Fruit fly (Drosophila melanogaster) whole organism, prepupa: ENCODE data around the gene Tis11.

Source experiments
- Blimp-1 ChIP-seq: fragments of 200-800 bp; sonication (Bioruptor generic); optimal IDR thresholded peaks from 3 replicates; lab custom pipeline; 2017; ENCODE audit warnings: missing biosample characterization, missing genetic modification characterization, mild to moderate bottlenecking, moderate library complexity, missing genetic modification reagents
- CG10631 ChIP-seq: fragments of 200-800 bp; sonication (Bioruptor generic); optimal IDR thresholded peaks from 2 replicates; lab custom pipeline; 2016; ENCODE audit warnings: missing biosample characterization, missing genetic modification characterization
- CG10669 ChIP-seq: fragments of 200-800 bp; sonication (Bioruptor generic); optimal IDR thresholded peaks from 3 replicates; lab custom pipeline; 2018; ENCODE audit warnings: missing biosample characterization, mild to moderate bottlenecking, missing genetic modification characterization, moderate library complexity
- CG11294 ChIP-seq: fragments of 200-800 bp; sonication (Bioruptor generic); IDR thresholded peaks from 2 replicates; pipeline ENCODE4 v1.3.6; 2022; ENCODE audit warnings: missing biosample characterization, missing genetic modification characterization
- CG11762 ChIP-seq: fragments of 200-800 bp; sonication (Bioruptor generic); optimal IDR thresholded peaks from 3 replicates; lab custom pipeline; 2016; ENCODE audit warnings: missing biosample characterization, missing genetic modification characterization; ENCODE audit not compliant: insufficient read depth
- CG15336 ChIP-seq: fragments of 200-800 bp; sonication (Bioruptor generic); IDR thresholded peaks from 2 replicates; pipeline ENCODE4 v1.3.6; 2022; ENCODE audit warnings: missing biosample characterization, missing genetic modification characterization
- CG1621 ChIP-seq: fragments of 200-800 bp; sonication (Bioruptor generic); optimal IDR thresholded peaks from 3 replicates; lab custom pipeline; 2018; ENCODE audit warnings: missing biosample characterization, mild to moderate bottlenecking, missing genetic modification characterization
- CG16779 ChIP-seq: fragments of 200-800 bp; sonication (Bioruptor generic); optimal IDR thresholded peaks from 3 replicates; lab custom pipeline; 2017; ENCODE audit warnings: missing biosample characterization, mild to moderate bottlenecking, missing genetic modification characterization
- CG3032 ChIP-seq: fragments of 200-800 bp; optimal IDR thresholded peaks from 2 replicates; lab custom pipeline; 2019; ENCODE audit warnings: missing biosample characterization, mild to moderate bottlenecking, missing genetic modification characterization, moderate library complexity
- CG31627 ChIP-seq: fragments of 200-800 bp; sonication (Bioruptor generic); optimal IDR thresholded peaks from 3 replicates; lab custom pipeline; 2016; ENCODE audit warnings: missing biosample characterization, missing genetic modification characterization
- CG32006 ChIP-seq: fragments of 200-800 bp; sonication (Bioruptor generic); optimal IDR thresholded peaks from 3 replicates; lab custom pipeline; 2017; ENCODE audit warnings: missing biosample characterization, mild to moderate bottlenecking, missing genetic modification characterization
- CG34406 ChIP-seq: fragments of 200-800 bp; sonication (Bioruptor generic); optimal IDR thresholded peaks from 3 replicates; lab custom pipeline; 2016; ENCODE audit warnings: missing biosample characterization, missing genetic modification characterization
- CG3919 ChIP-seq: fragments of 200-800 bp; sonication (Bioruptor generic); optimal IDR thresholded peaks from 3 replicates; lab custom pipeline; 2016; ENCODE audit warnings: missing biosample characterization, missing genetic modification characterization
- CG4318 ChIP-seq: fragments of 200-800 bp; sonication (Bioruptor generic); optimal IDR thresholded peaks from 3 replicates; lab custom pipeline; 2017; ENCODE audit warnings: missing biosample characterization, mild to moderate bottlenecking, missing genetic modification characterization
- CG6163 ChIP-seq: fragments of 200-800 bp; sonication (Bioruptor generic); IDR thresholded peaks from 3 replicates; pipeline ENCODE4 v1.3.6; 2022; ENCODE audit warnings: missing biosample characterization, missing genetic modification characterization
- CG6276 ChIP-seq: fragments of 200-800 bp; sonication (Bioruptor generic); optimal IDR thresholded peaks from 2 replicates; lab custom pipeline; 2017; ENCODE audit warnings: missing biosample characterization, mild to moderate bottlenecking, missing genetic modification characterization
- CG6792 ChIP-seq: fragments of 200-800 bp; sonication (Bioruptor generic); optimal IDR thresholded peaks from 3 replicates; lab custom pipeline; 2016; ENCODE audit warnings: missing biosample characterization, missing genetic modification characterization
- CG6808 ChIP-seq: fragments of 200-800 bp; sonication (Bioruptor generic); optimal IDR thresholded peaks from 3 replicates; lab custom pipeline; 2017; ENCODE audit warnings: missing biosample characterization, missing genetic modification characterization, mild to moderate bottlenecking, moderate library complexity, missing genetic modification reagents
- CG6854 ChIP-seq: fragments of 200-800 bp; sonication (Bioruptor generic); optimal IDR thresholded peaks from 2 replicates; lab custom pipeline; 2017; ENCODE audit warnings: missing biosample characterization, mild to moderate bottlenecking, missing genetic modification characterization
- CG7368 ChIP-seq: fragments of 200-800 bp; sonication (Bioruptor generic); optimal IDR thresholded peaks from 3 replicates; lab custom pipeline; 2016; ENCODE audit warnings: missing biosample characterization, missing genetic modification characterization
- CG8119 ChIP-seq: fragments of 200-800 bp; sonication (Bioruptor generic); IDR thresholded peaks from 3 replicates; pipeline ENCODE4 v1.3.6; 2022; ENCODE audit warnings: missing biosample characterization, missing genetic modification characterization
- CG8319 ChIP-seq: fragments of 200-800 bp; sonication (Bioruptor generic); optimal IDR thresholded peaks from 3 replicates; lab custom pipeline; 2016; ENCODE audit warnings: missing biosample characterization, missing genetic modification characterization
- CG9139 ChIP-seq: fragments of 200-800 bp; sonication (Bioruptor generic); optimal IDR thresholded peaks from 3 replicates; lab custom pipeline; 2017; ENCODE audit warnings: missing biosample characterization, mild to moderate bottlenecking, missing genetic modification characterization
- Eip75B ChIP-seq: fragments of 200-800 bp; sonication (Bioruptor generic); optimal IDR thresholded peaks from 3 replicates; lab custom pipeline; 2016; ENCODE audit warnings: missing biosample characterization, missing genetic modification characterization
- Eip78C ChIP-seq: fragments of 200-800 bp; sonication (Bioruptor generic); peaks from one replicate; lab custom pipeline; 2016; ENCODE audit warnings: missing biosample characterization, missing genetic modification characterization
- Eip93F ChIP-seq: fragments of 200-800 bp; sonication (Bioruptor generic); optimal IDR thresholded peaks from 2 replicates; lab custom pipeline; 2016; ENCODE audit warnings: missing biosample characterization, mild to moderate bottlenecking, missing genetic modification characterization
- Ets96B ChIP-seq: fragments of 200-800 bp; optimal IDR thresholded peaks from 2 replicates; lab custom pipeline; 2019; ENCODE audit warnings: missing biosample characterization, mild to moderate bottlenecking, missing genetic modification characterization, moderate library complexity
- Gug ChIP-seq: fragments of 200-800 bp; sonication (Bioruptor generic); IDR thresholded peaks from 2 replicates; pipeline ENCODE4 v1.3.6; 2022; ENCODE audit warnings: missing biosample characterization, missing genetic modification characterization
- Hr39 ChIP-seq: fragments of 200-800 bp; sonication (Bioruptor generic); optimal IDR thresholded peaks from 2 replicates; lab custom pipeline; 2016; ENCODE audit warnings: missing biosample characterization, missing genetic modification characterization
- Hr4 ChIP-seq: fragments of 200-800 bp; sonication (Bioruptor generic); optimal IDR thresholded peaks from 3 replicates; lab custom pipeline; 2016; ENCODE audit warnings: missing biosample characterization, missing genetic modification characterization
- Lpt ChIP-seq: fragments of 200-800 bp; sonication (Bioruptor generic); optimal IDR thresholded peaks from 3 replicates; lab custom pipeline; 2016; ENCODE audit warnings: missing biosample characterization, missing genetic modification characterization
- Met ChIP-seq: fragments of 200-800 bp; sonication (Bioruptor generic); optimal IDR thresholded peaks from 3 replicates; lab custom pipeline; 2016; ENCODE audit warnings: missing biosample characterization, missing genetic modification characterization
- OdsH ChIP-seq: fragments of 200-800 bp; sonication (Bioruptor generic); optimal IDR thresholded peaks from 3 replicates; lab custom pipeline; 2016; ENCODE audit warnings: missing biosample characterization, missing genetic modification characterization
- Sox102F ChIP-seq: fragments of 200-800 bp; sonication (Bioruptor generic); optimal IDR thresholded peaks from 2 replicates; lab custom pipeline; 2016; ENCODE audit warnings: missing biosample characterization, mild to moderate bottlenecking, missing genetic modification characterization
- Sox14 ChIP-seq: fragments of 200-800 bp; sonication (Bioruptor generic); optimal IDR thresholded peaks from 3 replicates; lab custom pipeline; 2016; ENCODE audit warnings: missing biosample characterization, missing genetic modification characterization
- Sox15 ChIP-seq: fragments of 200-800 bp; sonication (Bioruptor generic); optimal IDR thresholded peaks from 3 replicates; lab custom pipeline; 2016; ENCODE audit warnings: missing biosample characterization, missing genetic modification characterization
- acj6 ChIP-seq: fragments of 200-800 bp; sonication (Bioruptor generic); optimal IDR thresholded peaks from 3 replicates; lab custom pipeline; 2016; ENCODE audit warnings: missing biosample characterization, missing genetic modification characterization
- cyc ChIP-seq: fragments of 200-800 bp; sonication (Bioruptor generic); optimal IDR thresholded peaks from 3 replicates; lab custom pipeline; 2016; ENCODE audit warnings: missing biosample characterization, missing genetic modification characterization
- dac ChIP-seq: fragments of 200-800 bp; sonication (Bioruptor generic); optimal IDR thresholded peaks from 2 replicates; lab custom pipeline; 2017; ENCODE audit warnings: missing biosample characterization, mild to moderate bottlenecking, missing genetic modification characterization
- eg ChIP-seq: fragments of 200-800 bp; sonication (Bioruptor generic); IDR thresholded peaks from 3 replicates; pipeline ENCODE4 v1.3.6; 2022; ENCODE audit warnings: missing biosample characterization, missing genetic modification characterization
- esn ChIP-seq: fragments of 200-800 bp; sonication (Bioruptor generic); optimal IDR thresholded peaks from 2 replicates; lab custom pipeline; 2016; ENCODE audit warnings: missing biosample characterization, mild to moderate bottlenecking, missing genetic modification characterization, moderate library complexity
- fd59A ChIP-seq: fragments of 200-800 bp; sonication (Bioruptor generic); optimal IDR thresholded peaks from 2 replicates; lab custom pipeline; 2017; ENCODE audit warnings: missing biosample characterization, mild to moderate bottlenecking, missing genetic modification characterization, missing genetic modification reagents
- fd85E ChIP-seq: fragments of 200-800 bp; sonication (Bioruptor generic); optimal IDR thresholded peaks from 3 replicates; lab custom pipeline; 2016; ENCODE audit warnings: missing biosample characterization, missing genetic modification characterization
- fkh ChIP-seq: fragments of 200-800 bp; sonication (Bioruptor generic); optimal IDR thresholded peaks from 3 replicates; lab custom pipeline; 2017; ENCODE audit warnings: missing biosample characterization, mild to moderate bottlenecking, missing genetic modification characterization, moderate library complexity
- lz ChIP-seq: fragments of 200-800 bp; sonication (Bioruptor generic); optimal IDR thresholded peaks from 3 replicates; lab custom pipeline; 2016; ENCODE audit warnings: missing biosample characterization, missing genetic modification characterization
- net ChIP-seq: fragments of 200-800 bp; sonication (Bioruptor generic); optimal IDR thresholded peaks from 3 replicates; lab custom pipeline; 2016; ENCODE audit warnings: missing biosample characterization, missing genetic modification characterization
- pdm3 ChIP-seq: fragments of 200-800 bp; sonication (Bioruptor generic); optimal IDR thresholded peaks from 3 replicates; lab custom pipeline; 2016; ENCODE audit warnings: missing biosample characterization, missing genetic modification characterization
- spab ChIP-seq: fragments of 200-800 bp; sonication (Bioruptor generic); optimal IDR thresholded peaks from 2 replicates; lab custom pipeline; 2017; ENCODE audit warnings: missing biosample characterization, mild to moderate bottlenecking, missing genetic modification characterization, missing genetic modification reagents
- ss ChIP-seq, 2 experiments: fragments of 200-800 bp; sonication (Bioruptor generic); optimal IDR thresholded peaks; 2 replicates in 1 of 2; 3 replicates in 1 of 2; lab custom pipeline; 2017 to 2018; ENCODE audit warnings: mild to moderate bottlenecking in 2 of 2, missing biosample characterization in 2 of 2, missing genetic modification characterization in 2 of 2, moderate library complexity in 1 of 2
- svp ChIP-seq: fragments of 200-800 bp; sonication (Bioruptor generic); peaks from one replicate; lab custom pipeline; 2016; ENCODE audit warnings: missing biosample characterization, missing genetic modification characterization
- vri ChIP-seq: fragments of 200-800 bp; sonication (Bioruptor generic); optimal IDR thresholded peaks from 3 replicates; lab custom pipeline; 2016; ENCODE audit warnings: missing biosample characterization, mild to moderate bottlenecking, missing genetic modification characterization

The Tis11 gene

DNA sequence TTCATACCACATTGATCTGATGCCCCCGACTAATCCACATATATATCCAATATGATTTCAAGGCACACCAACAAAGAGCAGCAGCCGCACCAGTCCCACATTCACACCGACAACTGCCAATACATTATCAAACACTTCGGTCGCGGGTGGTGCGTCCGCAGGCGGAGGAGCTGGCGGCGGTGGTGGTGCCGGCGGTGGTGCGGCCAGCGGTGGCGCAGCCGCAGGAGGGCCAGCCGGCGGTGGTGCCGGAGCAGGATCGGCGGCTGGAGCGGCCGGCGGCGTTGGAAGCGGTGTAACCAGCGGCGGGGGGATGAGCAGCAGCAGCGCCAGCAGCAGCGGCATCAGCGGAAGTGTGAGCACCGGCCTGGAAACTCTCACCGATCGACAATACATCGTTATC lies 7.6 kb upstream of the Tis11 start:
- TF ChIP-seq CG6163 (0 out of 3 replicates have a peak, but pooled peaks have one; percentile 11), fd59A (GFP tag; lab: Kevin White, UChicago) (no peak), net (GFP tag; lab: Kevin White, UChicago) (no peak)

- TF ChIP-seq CG3919 (GFP tag; lab: Kevin White, UChicago), result peak; percentile 51
- TF ChIP-seq net (GFP tag; lab: Kevin White, UChicago), result no peak
- no peak for TF ChIP-seq CG6854
- TF ChIP-seq esn, result peak; percentile 15
- peak; percentile 36 for TF ChIP-seq Met (GFP tag; lab: Kevin White, UChicago)
- TF ChIP-seq CG10631 (GFP tag; lab: Kevin White, UChicago), result peak; percentile 42
- no peak for TF ChIP-seq CG6276
- peak; percentile 18 for TF ChIP-seq Eip93F (GFP tag; lab: Kevin White, UChicago)
- peak; percentile 53 for TF ChIP-seq Eip78C (GFP tag; lab: Kevin White, UChicago)
- peak; percentile 52 for TF ChIP-seq CG31627
- peak; percentile 50 for TF ChIP-seq Hr39 (GFP tag; lab: Kevin White, UChicago)
- TF ChIP-seq CG11294 (GFP tag; lab: Robert Waterston, UW), result no peak
- no peak for TF ChIP-seq Sox15
- no peak for TF ChIP-seq fd85E
- TF ChIP-seq CG3032 (tag; lab: Kevin White, UChicago), result no peak
- no peak for TF ChIP-seq CG11762 (GFP tag; lab: Kevin White, UChicago)
- no peak for TF ChIP-seq CG7368
- no peak for TF ChIP-seq Ets96B (tag; lab: Kevin White, UChicago)
- no peak for TF ChIP-seq CG32006 (GFP tag; lab: Kevin White, UChicago)
- TF ChIP-seq CG34406 (GFP tag; lab: Kevin White, UChicago), result no peak
- no peak for TF ChIP-seq vri (GFP tag; lab: Kevin White, UChicago)
- no peak for TF ChIP-seq dac (GFP tag; lab: Kevin White, UChicago)
- no peak for TF ChIP-seq CG6163
- TF ChIP-seq fkh (GFP tag; lab: Kevin White, UChicago), result no peak
- no peak for TF ChIP-seq OdsH (GFP tag; lab: Kevin White, UChicago)
- no peak for TF ChIP-seq CG1621 (tag; lab: Kevin White, UChicago)
- peak; percentile 17 for TF ChIP-seq acj6
- no peak for TF ChIP-seq CG8119 (GFP tag; lab: Robert Waterston, UW)
- no peak for TF ChIP-seq fd59A (GFP tag; lab: Kevin White, UChicago)
- TF ChIP-seq CG9139 (GFP tag; lab: Kevin White, UChicago), result no peak
- TF ChIP-seq Gug, result no peak
- TF ChIP-seq CG6808 (GFP tag; lab: Kevin White, UChicago), result no peak
- no peak for TF ChIP-seq CG8319 (GFP tag; lab: Kevin White, UChicago)
- no peak for TF ChIP-seq CG16779
- TF ChIP-seq pdm3, result no peak
- TF ChIP-seq Sox14 (GFP tag; lab: Kevin White, UChicago), result peak; percentile 48
- TF ChIP-seq cyc (GFP tag; lab: Kevin White, UChicago), result peak; percentile 48
- TF ChIP-seq Sox102F, result no peak
- TF ChIP-seq Hr4 (GFP tag; lab: Kevin White, UChicago), result no peak
- TF ChIP-seq lz, result peak; percentile 58
- no peak for TF ChIP-seq Eip75B (GFP tag; lab: Kevin White, UChicago)
- TF ChIP-seq ss (GFP tag; optimal IDR thresholded peaks at IDR 0.05; lab: Kevin White, UChicago), result no peak
- no peak; the same call in 1 of the 2 replicates for TF ChIP-seq CG15336 (GFP tag; lab: Robert Waterston, UW)
- no peak for TF ChIP-seq Lpt (GFP tag; lab: Kevin White, UChicago)
- TF ChIP-seq CG6792 (GFP tag; lab: Kevin White, UChicago), result no peak
- no peak for TF ChIP-seq svp (GFP tag; lab: Kevin White, UChicago)
- no peak for TF ChIP-seq CG10669 (GFP tag; lab: Kevin White, UChicago)
- no peak for TF ChIP-seq spab (GFP tag; lab: Kevin White, UChicago)
- no peak for TF ChIP-seq CG4318 (GFP tag; lab: Kevin White, UChicago)
- TF ChIP-seq Blimp-1 (GFP tag; lab: Kevin White, UChicago), result no peak
- no peak for TF ChIP-seq eg (GFP tag; lab: Robert Waterston, UW)
Observed at dm6 chrX:12653574-12653973, 5.6 kb upstream of the Tis11 start, which contains the start of gene CkIalpha. Gene CkIalpha, plus strand, starts transcription at chrX:12653626.
